Worm (Caenorhabditis elegans) whole organism, L3 larva: ENCODE measurements around the gene F19H6.4.

Experiments
- R02D3.7 ChIP-seq: fragments of 150-350 bp; optimal IDR thresholded peaks from 2 replicates; lab custom pipeline; 2014; ENCODE audit warnings: missing biosample characterization, missing genetic modification characterization
- ceh-16 ChIP-seq: sonication (generic microtip); optimal IDR thresholded peaks from 2 replicates; lab custom pipeline; 2017; ENCODE audit warnings: missing biosample characterization, missing genetic modification characterization
- ceh-82 ChIP-seq: fragments of 150-350 bp; optimal IDR thresholded peaks from 2 replicates; lab custom pipeline; 2014; ENCODE audit warnings: missing biosample characterization, missing genetic modification characterization
- ceh-9 ChIP-seq: sonication (generic microtip); optimal IDR thresholded peaks from 2 replicates; lab custom pipeline; 2018; ENCODE audit warnings: missing biosample characterization, missing genetic modification characterization
- daf-12 ChIP-seq: fragments of 150-350 bp; optimal IDR thresholded peaks from 2 replicates; lab custom pipeline; 2014; ENCODE audit warnings: missing biosample characterization, missing genetic modification reagents, missing genetic modification characterization
- egl-27 ChIP-seq: sonication (generic microtip); optimal IDR thresholded peaks from 4 replicates; lab custom pipeline; 2017; ENCODE audit warnings: missing biosample characterization, missing genetic modification reagents, missing genetic modification characterization
- egl-5 ChIP-seq: fragments of 150-350 bp; optimal IDR thresholded peaks from 2 replicates; lab custom pipeline; 2017; ENCODE audit warnings: missing biosample characterization, missing genetic modification reagents, missing genetic modification characterization, inconsistent platforms
- elt-1 ChIP-seq: fragments of 150-350 bp; optimal IDR thresholded peaks from 2 replicates; lab custom pipeline; 2014; ENCODE audit warnings: missing biosample characterization, missing genetic modification characterization
- elt-2 ChIP-seq: sonication (generic microtip); optimal IDR thresholded peaks from 2 replicates; lab custom pipeline; 2016; ENCODE audit warnings: missing genetic modification reagents, mild to moderate bottlenecking, missing genetic modification characterization, missing compliant biosample characterization
- fkh-10 ChIP-seq: sonication (generic microtip); optimal IDR thresholded peaks from 2 replicates; lab custom pipeline; 2017; ENCODE audit warnings: missing biosample characterization, missing genetic modification reagents, missing genetic modification characterization
- fkh-2 ChIP-seq: fragments of 150-350 bp; optimal IDR thresholded peaks from 2 replicates; lab custom pipeline; 2014; ENCODE audit warnings: missing biosample characterization, missing genetic modification reagents, missing genetic modification characterization
- hmg-11 ChIP-seq: sonication (generic microtip); optimal IDR thresholded peaks from 2 replicates; lab custom pipeline; 2016; ENCODE audit warnings: missing genetic modification characterization, missing compliant biosample characterization
- jun-1 ChIP-seq: fragments of 150-350 bp; optimal IDR thresholded peaks from 2 replicates; lab custom pipeline; 2014; ENCODE audit warnings: missing biosample characterization, missing genetic modification reagents, missing genetic modification characterization
- lin-39 ChIP-seq: fragments of 150-350 bp; optimal IDR thresholded peaks from 2 replicates; lab custom pipeline; 2018; ENCODE audit warnings: missing biosample characterization, missing genetic modification reagents, missing genetic modification characterization
- mdl-1 ChIP-seq: fragments of 150-350 bp; optimal IDR thresholded peaks from 2 replicates; lab custom pipeline; 2014; ENCODE audit warnings: missing biosample characterization, missing genetic modification characterization
- mml-1 ChIP-seq: fragments of 150-350 bp; sonication (generic microtip); optimal IDR thresholded peaks from 3 replicates; lab custom pipeline; 2014; ENCODE audit warnings: missing biosample characterization, missing genetic modification characterization
- nfya-1 ChIP-seq: sonication (generic microtip); optimal IDR thresholded peaks from 2 replicates; lab custom pipeline; 2017; ENCODE audit warnings: missing genetic modification characterization, mild to moderate bottlenecking, missing compliant biosample characterization, antibody characterized with exemption, moderate library complexity; ENCODE audit not compliant: insufficient read depth
- nhr-11 ChIP-seq: fragments of 150-350 bp; optimal IDR thresholded peaks from 2 replicates; lab custom pipeline; 2014; ENCODE audit warnings: missing biosample characterization, missing genetic modification characterization
- nhr-12 ChIP-seq: fragments of 150-350 bp; optimal IDR thresholded peaks from 2 replicates; lab custom pipeline; 2014; ENCODE audit warnings: missing biosample characterization, missing genetic modification characterization
- nhr-23 ChIP-seq: fragments of 150-350 bp; optimal IDR thresholded peaks from 2 replicates; lab custom pipeline; 2014; ENCODE audit warnings: missing biosample characterization, missing genetic modification reagents, missing genetic modification characterization
- nhr-237 ChIP-seq: fragments of 150-350 bp; optimal IDR thresholded peaks from 2 replicates; lab custom pipeline; 2014; ENCODE audit warnings: missing biosample characterization, missing genetic modification characterization
- nhr-28 ChIP-seq: fragments of 150-350 bp; optimal IDR thresholded peaks from 2 replicates; lab custom pipeline; 2014; ENCODE audit warnings: missing biosample characterization, missing genetic modification characterization
- nhr-43 ChIP-seq: sonication (generic microtip); optimal IDR thresholded peaks from 2 replicates; lab custom pipeline; 2016; ENCODE audit warnings: mild to moderate bottlenecking, missing genetic modification characterization, missing compliant biosample characterization; ENCODE audit not compliant: poor library complexity, severe bottlenecking
- nhr-67 ChIP-seq: fragments of 150-350 bp; optimal IDR thresholded peaks from 2 replicates; lab custom pipeline; 2014; ENCODE audit warnings: missing biosample characterization, missing genetic modification characterization
- nhr-76 ChIP-seq: fragments of 150-350 bp; sonication (generic microtip); optimal IDR thresholded peaks from 5 replicates; lab custom pipeline; 2014; ENCODE audit warnings: missing biosample characterization, missing genetic modification characterization
- nhr-77 ChIP-seq: fragments of 150-350 bp; optimal IDR thresholded peaks from 2 replicates; lab custom pipeline; 2014; ENCODE audit warnings: missing biosample characterization, missing genetic modification characterization
- pha-4 ChIP-seq: fragments of 150-350 bp; optimal IDR thresholded peaks from 2 replicates; lab custom pipeline; 2014; ENCODE audit warnings: missing biosample characterization, missing genetic modification reagents, missing genetic modification characterization
- pqm-1 ChIP-seq: fragments of 150-350 bp; optimal IDR thresholded peaks from 2 replicates; lab custom pipeline; 2017; ENCODE audit warnings: missing biosample characterization, missing genetic modification characterization, inconsistent platforms
- skn-1 ChIP-seq: fragments of 150-350 bp; optimal IDR thresholded peaks from 2 replicates; lab custom pipeline; 2014; ENCODE audit warnings: missing biosample characterization, missing genetic modification characterization
- snpc-4 ChIP-seq: fragments of 150-350 bp; optimal IDR thresholded peaks from 2 replicates; lab custom pipeline; 2014; ENCODE audit warnings: missing biosample characterization, missing genetic modification characterization
- ztf-11 ChIP-seq: fragments of 150-350 bp; optimal IDR thresholded peaks from 2 replicates; lab custom pipeline; 2014; ENCODE audit warnings: missing biosample characterization, missing genetic modification characterization
- ztf-4 ChIP-seq: fragments of 150-350 bp; optimal IDR thresholded peaks from 2 replicates; lab custom pipeline; 2014; ENCODE audit warnings: missing biosample characterization, missing genetic modification characterization

The F19H6.4 gene

DNA sequence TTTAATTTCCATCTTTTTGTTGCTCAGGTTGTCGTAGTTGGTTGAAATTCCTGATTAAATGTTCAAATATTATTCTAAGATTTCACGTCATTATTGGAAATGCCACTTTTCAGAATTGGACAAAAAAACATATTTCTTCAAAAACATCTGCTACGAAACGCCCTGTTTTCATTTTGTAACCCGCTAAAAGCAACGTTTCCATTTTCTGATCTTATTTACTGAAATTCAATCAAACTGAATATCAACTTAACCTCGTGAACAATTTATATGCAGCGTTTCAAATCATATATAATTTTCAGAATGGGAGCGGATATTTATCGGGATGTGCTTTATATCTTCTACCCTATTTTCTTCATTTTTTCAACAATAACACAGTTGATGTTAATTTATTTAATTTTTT is 42.0 kb upstream of the F19H6.4 start, which contains the start of gene srd-40:
Gene srd-40, plus strand, starts transcription at position 301 of the 400 bp plus-strand sequence.
- TF ChIP-seq mml-1 (tag; lab: Kevin White, UChicago) (no peak), pha-4 (no peak)

DNA sequence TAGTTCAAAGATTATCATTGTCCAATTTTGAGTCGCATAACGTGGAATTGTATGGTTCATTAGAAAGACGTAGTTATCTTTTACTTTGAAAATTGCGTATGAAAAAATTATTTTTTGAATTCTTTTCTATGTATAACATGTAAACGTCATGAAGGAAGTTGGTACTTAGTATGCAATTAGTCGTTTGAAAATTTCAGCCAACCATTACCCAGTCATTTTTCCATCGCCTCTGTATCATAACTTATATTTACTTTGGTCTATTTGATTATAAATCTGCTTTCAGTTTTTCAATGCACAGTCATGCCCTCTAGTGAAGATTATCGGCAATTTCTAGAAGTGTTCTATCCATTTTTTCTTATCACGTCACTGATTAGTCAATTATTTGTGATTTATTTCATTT is 39.1 kb upstream of the F19H6.4 start, which contains the start of gene srd-41:
Gene srd-41, plus strand, starts transcription at position 301 of the 400 bp plus-strand sequence.
- no peak for TF ChIP-seq pha-4
- no peak for TF ChIP-seq elt-1 (tag; lab: Kevin White, UChicago)
- no peak for TF ChIP-seq nhr-67
- TF ChIP-seq daf-12 = no peak
- TF ChIP-seq nfya-1 (tag; lab: Kevin White, UChicago) = no peak
- TF ChIP-seq nhr-23 (tag; lab: Kevin White, UChicago) = no peak
- TF ChIP-seq pqm-1 = no peak
- TF ChIP-seq fkh-2 (tag; lab: Kevin White, UChicago) = no peak
- TF ChIP-seq, all 47 proteins: peak for 0

DNA sequence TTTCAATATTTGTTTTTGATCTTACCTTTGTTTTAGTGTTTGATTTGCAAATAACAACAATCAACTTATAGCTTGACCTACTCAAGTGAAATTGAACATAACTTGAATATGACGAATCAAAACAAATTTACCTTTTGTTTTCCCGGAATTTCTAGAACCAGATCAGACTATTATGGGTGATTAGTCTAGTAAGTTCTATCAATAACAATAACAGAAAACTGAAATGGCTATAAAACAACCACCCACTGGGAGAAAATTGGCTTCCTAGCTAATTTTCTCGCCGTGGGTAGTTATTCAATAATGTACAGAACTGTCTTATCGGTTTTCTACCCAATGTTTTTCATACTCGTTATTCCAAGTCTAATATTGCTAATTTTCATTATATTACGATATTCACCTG is 36.8 kb upstream of the F19H6.4 start, which contains the start of gene srd-45:
Gene srd-45, plus strand, starts transcription at position 301 of the 400 bp plus-strand sequence.
- TF ChIP-seq nhr-12 (tag; lab: Kevin White, UChicago) (no peak), lin-39 (tag; lab: Kevin White, UChicago) (no peak), ceh-16 (tag; lab: Kevin White, UChicago) (no peak), R02D3.7 (tag; lab: Kevin White, UChicago) (no peak), ztf-4 (tag; lab: Kevin White, UChicago) (no peak), nhr-11 (tag; lab: Kevin White, UChicago) (no peak)
- TF ChIP-seq, all 47 proteins: peak for 0

DNA sequence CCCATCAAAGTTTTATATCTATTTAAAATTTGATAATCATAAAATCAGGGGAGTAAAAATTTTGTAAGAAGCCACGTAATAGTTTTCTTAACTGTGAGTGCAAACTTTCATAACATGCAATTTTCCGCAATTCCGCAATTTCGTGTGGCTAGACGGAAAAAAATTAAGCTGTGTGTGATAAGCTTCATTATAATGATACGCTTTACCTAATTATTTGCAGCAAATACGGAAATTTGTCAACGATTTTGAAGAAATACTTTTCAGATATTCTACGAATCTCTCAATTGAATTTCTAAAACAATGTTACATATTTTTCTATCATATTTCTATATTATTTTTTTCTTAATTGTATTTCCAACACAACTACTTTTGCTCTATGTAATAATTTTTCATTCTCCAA is 33.7 kb upstream of the F19H6.4 start, which contains the start of gene srd-46:
Gene srd-46, plus strand, starts transcription at position 301 of the 400 bp plus-strand sequence.
- no peak for TF ChIP-seq egl-5 (tag; lab: Kevin White, UChicago)
- no peak for TF ChIP-seq nhr-28 (tag; lab: Kevin White, UChicago)
- TF ChIP-seq nhr-43 = no peak
- no peak for TF ChIP-seq snpc-4 (tag; lab: Kevin White, UChicago)
- TF ChIP-seq fkh-2 (tag; lab: Kevin White, UChicago) = no peak
- TF ChIP-seq nhr-76 = no peak
- no peak for TF ChIP-seq R02D3.7 (tag; lab: Kevin White, UChicago)
- no peak for TF ChIP-seq nhr-67
- TF ChIP-seq nhr-77 = no peak
- TF ChIP-seq ceh-82 (tag; lab: Kevin White, UChicago) = no peak
- TF ChIP-seq, all 47 proteins: peak for 0

DNA sequence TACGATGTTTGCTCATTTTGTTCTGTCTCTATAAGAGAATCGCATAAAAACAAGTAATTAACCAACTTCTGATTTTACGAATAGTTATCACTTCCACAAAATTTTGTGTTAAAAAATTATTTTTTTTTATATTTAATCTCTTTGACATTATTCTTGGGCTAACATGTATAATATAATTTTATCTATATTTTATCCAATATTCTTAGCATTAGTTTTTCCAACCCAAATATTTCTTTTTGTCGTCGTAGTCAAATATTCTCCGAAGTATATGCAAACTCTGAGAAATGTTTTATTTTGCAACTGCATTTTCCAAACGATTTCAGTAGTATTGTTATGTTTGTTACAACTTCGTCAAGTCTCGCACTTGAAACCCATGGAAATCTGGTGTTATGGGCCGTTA is 32.0 kb upstream of the F19H6.4 start, which contains the start of gene srd-47:
Gene srd-47, plus strand, starts transcription at position 164 of the 400 bp plus-strand sequence.
- no peak for TF ChIP-seq nhr-237 (tag; lab: Kevin White, UChicago)
- TF ChIP-seq mdl-1 = no peak
- no peak for TF ChIP-seq fkh-10 (GFP tag; lab: Kevin White, UChicago)
- TF ChIP-seq egl-27 (tag; lab: Kevin White, UChicago) = no peak
- TF ChIP-seq elt-2 = no peak
- TF ChIP-seq nhr-11 (tag; lab: Kevin White, UChicago) = no peak

DNA sequence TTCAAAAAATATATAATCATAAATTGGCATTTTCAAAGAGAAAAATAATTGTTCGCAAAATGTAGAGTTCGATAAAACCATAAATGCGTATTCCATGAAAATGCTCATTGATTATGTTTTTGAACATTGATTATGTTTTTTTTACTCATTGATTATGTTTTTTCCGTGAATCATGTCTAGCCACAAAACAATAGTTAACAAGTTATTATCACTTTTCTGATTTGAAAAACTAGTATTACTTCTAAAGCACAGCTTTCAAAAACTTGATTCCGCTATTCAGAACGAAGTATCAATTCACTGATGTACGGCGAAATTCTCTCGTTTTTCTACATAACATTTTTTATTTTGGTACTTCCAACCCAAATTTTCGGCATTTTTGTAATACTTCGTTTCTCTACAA is 29.7 kb upstream of the F19H6.4 start, which contains the start of gene srd-48:
Gene srd-48, plus strand, starts transcription at position 301 of the 400 bp plus-strand sequence.
- no peak for TF ChIP-seq ztf-11
- no peak for TF ChIP-seq jun-1
- TF ChIP-seq skn-1 (tag; lab: Kevin White, UChicago) = no peak
- no peak for TF ChIP-seq nhr-28 (tag; lab: Kevin White, UChicago)
- no peak for TF ChIP-seq ceh-16 (tag; lab: Kevin White, UChicago)
- TF ChIP-seq fkh-10 (GFP tag; lab: Kevin White, UChicago) = no peak
- TF ChIP-seq hmg-11 (tag; lab: Kevin White, UChicago) = no peak
- no peak for TF ChIP-seq mml-1 (tag; lab: Kevin White, UChicago)
- TF ChIP-seq ceh-9 (tag; lab: Kevin White, UChicago) = no peak
